Worm (Caenorhabditis elegans) whole organism, mixed stage, embryonic: ENCODE results near the gene F17E9.2.
"Not testable (repeated sequence)": the region's sequence is repeated elsewhere in the genome, so short reads cannot be mapped to it uniquely, and the experiment has no call there.

Source experiments
- M03D4.4 ChIP-seq: sonication (generic microtip); optimal IDR thresholded peaks from 2 replicates; lab custom pipeline; 2017; ENCODE audit warnings: mild to moderate bottlenecking, missing genetic modification characterization, missing compliant biosample characterization
- bed-3 ChIP-seq: fragments of 200-800 bp; sonication (Bioruptor generic); optimal IDR thresholded peaks from 3 replicates; lab custom pipeline; 2018; ENCODE audit warnings: mild to moderate bottlenecking, missing genetic modification characterization, moderate library complexity, missing compliant biosample characterization
- ceh-39 ChIP-seq: fragments of 150-350 bp; optimal IDR thresholded peaks from 2 replicates; lab custom pipeline; 2014; ENCODE audit warnings: missing biosample characterization, missing genetic modification characterization
- ceh-83 ChIP-seq: fragments of 200-800 bp; sonication (Bioruptor generic); optimal IDR thresholded peaks from 2 replicates; lab custom pipeline; 2018; ENCODE audit warnings: mild to moderate bottlenecking, missing genetic modification characterization, missing compliant biosample characterization
- ces-1 ChIP-seq: fragments of 150-350 bp; optimal IDR thresholded peaks from 2 replicates; lab custom pipeline; 2014; ENCODE audit warnings: missing biosample characterization, missing genetic modification reagents, missing genetic modification characterization
- cnd-1 ChIP-seq: fragments of 200-800 bp; sonication (Bioruptor generic); optimal IDR thresholded peaks from 2 replicates; lab custom pipeline; 2018; ENCODE audit warnings: mild to moderate bottlenecking, missing genetic modification characterization, missing compliant biosample characterization
- drap-1 ChIP-seq: fragments of 200-800 bp; sonication (Bioruptor generic); optimal IDR thresholded peaks from 3 replicates; lab custom pipeline; 2018; ENCODE audit warnings: mild to moderate bottlenecking, missing genetic modification characterization, missing compliant biosample characterization
- elt-1 ChIP-seq: sonication (generic microtip); optimal IDR thresholded peaks from 2 replicates; lab custom pipeline; 2017; ENCODE audit warnings: missing genetic modification characterization, mild to moderate bottlenecking, missing compliant biosample characterization, antibody characterized with exemption, moderate library complexity, borderline replicate concordance; ENCODE audit not compliant: insufficient read depth
- elt-3 ChIP-seq: fragments of 150-350 bp; optimal IDR thresholded peaks from 2 replicates; lab custom pipeline; 2014; ENCODE audit warnings: missing biosample characterization, missing genetic modification characterization
- flh-1 ChIP-seq: fragments of 200-800 bp; sonication (Bioruptor generic); optimal IDR thresholded peaks from 2 replicates; lab custom pipeline; 2018; ENCODE audit warnings: mild to moderate bottlenecking, missing genetic modification characterization, moderate library complexity, missing compliant biosample characterization
- ham-2 ChIP-seq: fragments of 200-800 bp; sonication (Bioruptor generic); optimal IDR thresholded peaks from 2 replicates; lab custom pipeline; 2018; ENCODE audit warnings: mild to moderate bottlenecking, missing genetic modification characterization, missing compliant biosample characterization
- hlh-1 ChIP-seq: fragments of 150-350 bp; optimal IDR thresholded peaks from 2 replicates; lab custom pipeline; 2014; ENCODE audit warnings: missing biosample characterization, missing genetic modification reagents, missing genetic modification characterization
- lin-13 ChIP-seq: fragments of 150-350 bp; optimal IDR thresholded peaks from 2 replicates; lab custom pipeline; 2014; ENCODE audit warnings: missing biosample characterization, missing genetic modification characterization
- lin-32 ChIP-seq: fragments of 200-800 bp; sonication (Bioruptor generic); optimal IDR thresholded peaks from 2 replicates; lab custom pipeline; 2018; ENCODE audit warnings: mild to moderate bottlenecking, missing genetic modification characterization, missing compliant biosample characterization
- mab-5 ChIP-seq: fragments of 150-350 bp; optimal IDR thresholded peaks from 2 replicates; lab custom pipeline; 2014; ENCODE audit warnings: missing biosample characterization, missing genetic modification characterization
- mep-1 ChIP-seq: fragments of 150-350 bp; optimal IDR thresholded peaks from 2 replicates; lab custom pipeline; 2017; ENCODE audit warnings: missing biosample characterization, missing genetic modification reagents, missing genetic modification characterization, inconsistent platforms
- nhr-12 ChIP-seq: fragments of 150-350 bp; optimal IDR thresholded peaks from 2 replicates; lab custom pipeline; 2014; ENCODE audit warnings: missing biosample characterization, missing genetic modification characterization
- nhr-237 ChIP-seq: fragments of 150-350 bp; optimal IDR thresholded peaks from 2 replicates; lab custom pipeline; 2014; ENCODE audit warnings: missing biosample characterization, missing genetic modification characterization
- nhr-76 ChIP-seq: sonication (generic microtip); optimal IDR thresholded peaks from 2 replicates; lab custom pipeline; 2017; ENCODE audit warnings: missing biosample characterization, missing genetic modification characterization
- sem-2 ChIP-seq: fragments of 200-800 bp; sonication (Bioruptor generic); optimal IDR thresholded peaks from 2 replicates; lab custom pipeline; 2018; ENCODE audit warnings: mild to moderate bottlenecking, missing genetic modification characterization, missing compliant biosample characterization
- snpc-4 ChIP-seq: fragments of 150-350 bp; optimal IDR thresholded peaks from 2 replicates; lab custom pipeline; 2014; ENCODE audit warnings: missing biosample characterization, missing genetic modification characterization
- sptf-1 ChIP-seq: sonication (generic microtip); optimal IDR thresholded peaks from 2 replicates; lab custom pipeline; 2017; ENCODE audit warnings: mild to moderate bottlenecking, missing genetic modification characterization, moderate library complexity, missing compliant biosample characterization
- unc-120 ChIP-seq: sonication (generic microtip); optimal IDR thresholded peaks from 2 replicates; lab custom pipeline; 2017; ENCODE audit warnings: missing genetic modification characterization, missing compliant biosample characterization; ENCODE audit not compliant: poor library complexity, severe bottlenecking
- unc-39 ChIP-seq: fragments of 150-350 bp; optimal IDR thresholded peaks from 2 replicates; lab custom pipeline; 2014; ENCODE audit warnings: missing biosample characterization, missing genetic modification characterization
- zip-8 ChIP-seq: fragments of 150-350 bp; optimal IDR thresholded peaks from 2 replicates; lab custom pipeline; 2014; ENCODE audit warnings: missing biosample characterization, missing genetic modification characterization
- ztf-11 ChIP-seq: fragments of 150-350 bp; optimal IDR thresholded peaks from 2 replicates; lab custom pipeline; 2014; ENCODE audit warnings: missing biosample characterization, missing genetic modification characterization

The F17E9.2 gene

DNA sequence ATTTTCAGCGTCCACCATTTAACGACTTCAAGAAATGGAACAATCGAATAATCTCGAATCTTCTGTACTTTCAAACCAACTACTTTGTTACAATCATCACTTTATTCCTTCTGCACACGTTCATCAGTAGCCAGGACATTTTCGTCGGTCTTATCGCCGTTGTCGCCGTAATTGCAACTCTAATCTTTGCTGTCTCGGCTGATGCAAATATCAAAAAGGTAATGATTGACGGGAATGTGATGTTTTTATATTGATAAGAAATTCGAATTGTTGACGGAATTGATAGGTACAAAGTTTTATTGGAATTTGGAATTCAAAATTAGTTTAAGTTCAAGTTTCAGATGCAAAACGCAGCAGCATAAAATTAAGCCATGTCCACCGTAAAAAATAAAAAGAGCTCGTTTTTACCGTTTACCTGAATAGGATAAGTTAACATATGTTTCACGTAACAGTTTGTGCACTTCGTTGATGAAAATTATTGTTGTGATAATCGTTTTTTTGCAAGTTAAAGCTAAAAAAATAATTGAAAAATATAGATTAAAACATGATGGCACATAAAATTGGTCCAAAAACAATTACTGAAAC, 24.7 kb downstream of the F17E9.2 start:
- TF ChIP-seq M03D4.4 (tag; lab: Kevin White, UChicago) (no peak), mab-5 (tag; lab: Kevin White, UChicago) (no peak), lin-32 (GFP tag; lab: Kevin White, UChicago) (no peak), unc-120 (tag; lab: Kevin White, UChicago) (no peak), nhr-237 (no peak), bed-3 (no peak), ces-1 (GFP tag; lab: Kevin White, UChicago) (no peak), ham-2 (GFP tag; lab: Kevin White, UChicago) (no peak), drap-1 (GFP tag; lab: Kevin White, UChicago) (no peak), ceh-39 (no peak), elt-3 (tag; lab: Kevin White, UChicago) (no peak), sem-2 (no peak), hlh-1 (tag; lab: Kevin White, UChicago) (no peak)

DNA sequence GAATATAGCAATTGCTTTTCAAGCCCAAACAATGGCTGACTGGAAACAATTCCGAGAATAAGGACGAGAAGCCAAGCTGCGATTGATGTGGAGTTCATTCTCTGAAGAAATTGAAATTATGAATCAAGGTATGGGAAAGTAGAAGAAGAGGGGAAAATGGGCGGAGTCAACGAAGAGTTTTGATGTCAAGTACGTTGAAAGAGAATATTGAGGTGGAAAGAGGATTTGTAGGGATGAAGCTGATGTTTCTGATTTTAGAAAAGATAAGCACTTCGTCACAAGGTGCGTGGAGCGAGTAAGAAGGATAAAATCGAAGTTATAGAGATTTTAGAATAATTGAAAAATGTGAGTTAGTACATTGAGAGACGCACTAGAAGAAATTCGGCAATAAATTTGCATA, 27.0 kb downstream of the F17E9.2 start, which contains the start of gene D2096.9:
Gene D2096.9, minus strand, starts transcription at position 101 of the 400 bp plus-strand sequence.
- TF ChIP-seq nhr-76 (tag; lab: Kevin White, UChicago): no peak
- TF ChIP-seq hlh-1 (tag; lab: Kevin White, UChicago): no peak
- no peak for TF ChIP-seq sem-2
- TF ChIP-seq ham-2 (GFP tag; lab: Kevin White, UChicago): no peak
- no peak for TF ChIP-seq cnd-1 (tag; lab: Kevin White, UChicago)
- TF ChIP-seq unc-120 (tag; lab: Kevin White, UChicago): no peak
- TF ChIP-seq, all 35 proteins: peak for 0

DNA sequence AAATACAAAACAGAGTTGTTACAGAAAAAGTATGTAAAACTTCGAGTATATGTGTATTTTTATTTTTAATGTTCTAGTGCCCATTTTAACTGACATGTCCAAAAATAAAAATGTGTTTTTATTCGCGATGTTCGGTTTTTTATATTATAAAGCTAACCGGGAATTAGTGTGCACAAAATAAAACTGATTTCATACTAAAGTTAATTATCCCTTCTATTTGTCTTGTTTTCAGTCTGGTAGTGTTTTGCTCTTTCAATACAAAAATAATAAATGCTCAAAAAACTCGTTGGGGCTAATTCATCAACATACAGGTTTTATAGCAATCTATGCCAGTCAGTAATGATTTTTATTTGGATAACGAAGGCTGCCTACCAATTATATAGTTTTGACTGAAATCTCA, 29.0 kb downstream of the F17E9.2 start:
- no peak for TF ChIP-seq zip-8

DNA sequence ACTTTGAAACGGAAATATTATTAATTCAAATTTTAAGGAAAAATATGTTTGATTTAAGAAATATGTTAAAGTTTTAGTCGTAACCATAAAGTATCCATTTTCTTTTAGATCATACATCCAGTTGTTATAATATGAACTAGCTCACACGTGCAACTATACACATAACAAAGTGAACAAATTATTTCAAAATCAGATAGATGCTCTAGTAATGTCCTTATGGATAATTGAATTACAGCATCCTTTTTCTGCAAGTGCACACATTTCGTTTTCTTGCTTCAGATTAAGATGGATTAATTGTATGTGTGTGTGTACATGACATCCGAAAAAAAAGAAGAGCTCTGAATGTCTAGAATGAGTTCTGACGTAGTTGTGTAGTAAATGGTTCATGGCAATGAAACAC, 30.0 kb downstream of the F17E9.2 start:
- TF ChIP-seq ces-1 (GFP tag; lab: Kevin White, UChicago): peak; percentile 78
- no peak for TF ChIP-seq elt-3 (tag; lab: Kevin White, UChicago)

DNA sequence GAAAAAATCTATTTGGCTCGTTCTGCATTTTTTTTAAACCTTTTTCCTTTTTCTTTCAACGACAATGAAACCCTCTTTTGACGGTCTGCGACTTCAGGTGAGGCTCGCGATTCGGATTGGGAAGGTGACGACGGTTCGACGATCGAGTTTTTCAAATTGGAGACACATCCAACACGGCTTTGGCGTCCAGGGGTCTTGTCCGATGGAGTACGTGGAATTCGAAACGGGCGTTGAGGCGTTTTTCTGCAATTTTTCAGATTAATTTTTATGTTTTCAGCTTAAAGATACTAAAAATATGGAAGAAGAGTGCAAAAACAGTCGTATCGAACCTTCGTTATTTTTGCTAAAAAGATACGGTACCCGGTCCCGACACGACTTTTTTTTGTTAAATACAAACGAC, 33.4 kb downstream of the F17E9.2 start, which contains the start of gene D2096.10:
Gene D2096.10, minus strand, starts transcription at position 101 of the 400 bp plus-strand sequence.
- not testable (repeated sequence) for TF ChIP-seq nhr-237; flh-1 (GFP tag; lab: Kevin White, UChicago); hlh-1 (tag; lab: Kevin White, UChicago)

DNA sequence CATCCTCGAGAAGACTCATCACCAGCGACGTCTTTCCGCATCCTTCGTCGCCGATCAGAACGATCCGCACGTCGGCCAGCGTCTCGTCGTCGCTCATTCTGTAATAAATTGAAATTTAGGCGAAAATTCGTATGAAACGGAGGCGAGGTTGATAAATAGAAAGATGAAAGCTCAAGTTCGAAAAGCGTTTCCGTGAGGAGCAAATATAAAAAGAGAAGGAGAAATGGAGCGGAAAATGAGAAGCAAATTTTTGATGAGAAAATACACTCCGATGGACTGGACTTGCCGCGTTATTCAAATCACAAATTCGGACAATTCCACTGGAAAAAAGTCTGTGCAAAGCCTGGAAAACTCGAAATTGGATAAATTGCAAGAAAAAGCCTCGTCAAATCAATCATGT, 38.4 kb downstream of the F17E9.2 start, which contains the start of gene D2096.11:
Gene D2096.11, minus strand, starts transcription at position 101 of the 400 bp plus-strand sequence.
- TF ChIP-seq sptf-1: no peak
- no peak for TF ChIP-seq drap-1 (GFP tag; lab: Kevin White, UChicago)
- TF ChIP-seq ceh-39: no peak
- TF ChIP-seq elt-3 (tag; lab: Kevin White, UChicago): no peak
- no peak for TF ChIP-seq ceh-83
- no peak for TF ChIP-seq bed-3
- no peak for TF ChIP-seq nhr-12 (tag; lab: Kevin White, UChicago)
- no peak for TF ChIP-seq cnd-1 (tag; lab: Kevin White, UChicago)
- TF ChIP-seq zip-8: no peak
- TF ChIP-seq ztf-11 (tag; lab: Kevin White, UChicago): no peak
- no peak for TF ChIP-seq sem-2
- TF ChIP-seq ces-1 (GFP tag; lab: Kevin White, UChicago): no peak
- no peak for TF ChIP-seq elt-1 (tag; lab: Kevin White, UChicago)
- no peak for TF ChIP-seq lin-13 (tag; lab: Kevin White, UChicago)
- TF ChIP-seq snpc-4: no peak
- no peak for TF ChIP-seq mep-1
- TF ChIP-seq unc-120 (tag; lab: Kevin White, UChicago): no peak
- no peak for TF ChIP-seq unc-39 (tag; lab: Kevin White, UChicago)

DNA sequence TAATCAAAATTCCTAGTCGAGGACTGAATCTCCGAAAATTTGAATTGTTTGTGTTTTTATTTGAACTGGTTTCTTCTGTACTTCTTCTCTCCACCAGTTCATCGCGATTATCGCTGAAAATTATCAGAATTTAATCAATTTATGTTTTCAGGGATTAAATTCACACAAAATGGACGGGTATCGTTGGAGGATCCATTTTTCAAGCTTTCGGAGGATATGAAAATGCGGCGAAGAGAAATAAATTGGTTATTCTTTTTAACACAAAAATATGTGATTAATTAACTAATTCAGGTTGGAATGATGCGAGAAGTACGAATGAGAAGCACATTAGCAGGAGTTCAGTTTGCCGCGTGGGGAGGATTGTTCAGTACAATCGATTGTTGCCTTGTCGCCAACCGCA, 40.7 kb downstream of the F17E9.2 start, which contains the start of gene timm-17B.2:
Gene timm-17B.2, plus strand, starts transcription at position 301 of the 400 bp plus-strand sequence.
- TF ChIP-seq unc-120 (tag; lab: Kevin White, UChicago) (no peak), nhr-76 (tag; lab: Kevin White, UChicago) (no peak), hlh-1 (tag; lab: Kevin White, UChicago) (no peak), sptf-1 (no peak)
